Fruit fly (Drosophila melanogaster) whole organism, embryonic: ENCODE data around the gene Tis11.

Experiments used
- ATbp ChIP-seq: fragments of 200-800 bp; sonication (Bioruptor generic); optimal IDR thresholded peaks from 2 replicates; lab custom pipeline; 2017; ENCODE audit warnings: missing biosample characterization, mild to moderate bottlenecking, missing genetic modification characterization, missing genetic modification reagents
- Atf-2 ChIP-seq: fragments of 200-800 bp; sonication (Bioruptor generic); optimal IDR thresholded peaks from 2 replicates; lab custom pipeline; 2016; ENCODE audit warnings: missing biosample characterization, missing genetic modification characterization
- CG10209 ChIP-seq: fragments of 200-800 bp; sonication (Bioruptor generic); optimal IDR thresholded peaks from 3 replicates; lab custom pipeline; 2017; ENCODE audit warnings: missing biosample characterization, mild to moderate bottlenecking, missing genetic modification characterization, missing genetic modification reagents
- CG12769 ChIP-seq: fragments of 200-800 bp; sonication (Bioruptor generic); optimal IDR thresholded peaks from 2 replicates; lab custom pipeline; 2019; ENCODE audit warnings: missing biosample characterization, mild to moderate bottlenecking, missing genetic modification characterization, moderate library complexity
- CG13296 ChIP-seq: fragments of 200-800 bp; sonication (Bioruptor generic); optimal IDR thresholded peaks from 3 replicates; lab custom pipeline; 2018; ENCODE audit warnings: missing biosample characterization, mild to moderate bottlenecking, missing genetic modification characterization
- CG14710 ChIP-seq: fragments of 200-800 bp; sonication (Bioruptor generic); optimal IDR thresholded peaks from 3 replicates; lab custom pipeline; 2019; ENCODE audit warnings: missing biosample characterization, mild to moderate bottlenecking, missing genetic modification characterization, moderate library complexity
- CG17912 ChIP-seq: fragments of 200-800 bp; sonication (Bioruptor generic); optimal IDR thresholded peaks from 2 replicates; lab custom pipeline; 2018; ENCODE audit warnings: missing biosample characterization, mild to moderate bottlenecking, missing genetic modification characterization
- CG1792 ChIP-seq: fragments of 200-800 bp; sonication (Bioruptor generic); optimal IDR thresholded peaks from 2 replicates; lab custom pipeline; 2016; ENCODE audit warnings: missing biosample characterization, missing genetic modification characterization
- CG34376 ChIP-seq: fragments of 200-800 bp; sonication (Bioruptor generic); optimal IDR thresholded peaks from 2 replicates; lab custom pipeline; 2018; ENCODE audit warnings: missing biosample characterization, mild to moderate bottlenecking, missing genetic modification characterization
- CG3726 ChIP-seq: fragments of 200-800 bp; sonication (Bioruptor generic); IDR thresholded peaks from 3 replicates; pipeline ENCODE4, ENCODE4 v1.3.6; 2022; ENCODE audit warnings: missing biosample characterization, missing genetic modification characterization
- CG7556 ChIP-seq: fragments of 200-800 bp; sonication (Bioruptor generic); optimal IDR thresholded peaks from 2 replicates; lab custom pipeline; 2017; ENCODE audit warnings: missing biosample characterization, mild to moderate bottlenecking, missing genetic modification characterization
- CG7963 ChIP-seq: fragments of 200-800 bp; sonication (Bioruptor generic); IDR thresholded peaks from 3 replicates; pipeline ENCODE4 v1.3.6; 2022; ENCODE audit warnings: missing biosample characterization, missing genetic modification characterization; ENCODE audit not compliant: partially characterized antibody
- CG8089 ChIP-seq: fragments of 200-800 bp; sonication (Bioruptor generic); optimal IDR thresholded peaks from 3 replicates; lab custom pipeline; 2016; ENCODE audit warnings: missing biosample characterization, missing genetic modification characterization
- CG8478 ChIP-seq: fragments of >200 bp; optimal IDR thresholded peaks from 2 replicates; lab custom pipeline; 2018
- CG9817 ChIP-seq: fragments of 200-800 bp; sonication (Bioruptor generic); optimal IDR thresholded peaks from 2 replicates; lab custom pipeline; 2018; ENCODE audit warnings: missing biosample characterization, mild to moderate bottlenecking, missing genetic modification characterization, moderate library complexity
- CG9876 ChIP-seq: fragments of 200-800 bp; sonication (Bioruptor generic); optimal IDR thresholded peaks from 2 replicates; lab custom pipeline; 2016; ENCODE audit warnings: missing biosample characterization, missing genetic modification characterization
- Dad ChIP-seq: fragments of 200-800 bp; sonication (Bioruptor generic); optimal IDR thresholded peaks from 3 replicates; lab custom pipeline; 2016; ENCODE audit warnings: missing biosample characterization, missing genetic modification characterization
- Dbx ChIP-seq: fragments of 200-800 bp; sonication (Bioruptor generic); IDR thresholded peaks from 3 replicates; pipeline ENCODE4 v1.3.6; 2022; ENCODE audit warnings: missing biosample characterization, missing genetic modification characterization
- HmgZ ChIP-seq: fragments of 200-800 bp; sonication (Bioruptor generic); optimal IDR thresholded peaks from 2 replicates; lab custom pipeline; 2018; ENCODE audit warnings: missing biosample characterization, mild to moderate bottlenecking, missing genetic modification characterization
- Meics ChIP-seq: fragments of 200-800 bp; sonication (Bioruptor generic); optimal IDR thresholded peaks from 2 replicates; lab custom pipeline; 2017; ENCODE audit warnings: missing biosample characterization, mild to moderate bottlenecking, missing genetic modification characterization
- NfI ChIP-seq: fragments of 200-800 bp; sonication (Bioruptor generic); optimal IDR thresholded peaks from 3 replicates; lab custom pipeline; 2018; ENCODE audit warnings: missing biosample characterization, mild to moderate bottlenecking, missing genetic modification characterization, moderate library complexity
- PHDP ChIP-seq: fragments of 200-800 bp; sonication (Bioruptor generic); optimal IDR thresholded peaks from 3 replicates; lab custom pipeline; 2018; ENCODE audit warnings: missing biosample characterization, mild to moderate bottlenecking, missing genetic modification characterization, moderate library complexity
- Poxn ChIP-seq: fragments of 200-800 bp; sonication (Bioruptor generic); IDR thresholded peaks from 2 replicates; pipeline ENCODE4 v1.3.6; 2022; ENCODE audit warnings: missing biosample characterization, missing genetic modification characterization
- Scr ChIP-seq: fragments of 200-800 bp; sonication (Bioruptor generic); IDR thresholded peaks from 2 replicates; pipeline ENCODE4 v1.3.6; 2022; ENCODE audit warnings: missing biosample characterization, missing genetic modification characterization; ENCODE audit not compliant: partially characterized antibody
- Sox100B ChIP-seq: fragments of 200-800 bp; sonication (Bioruptor generic); optimal IDR thresholded peaks from 3 replicates; lab custom pipeline; 2018; ENCODE audit warnings: missing biosample characterization, mild to moderate bottlenecking, missing genetic modification characterization
- Spps ChIP-seq: fragments of 200-800 bp; sonication (Bioruptor generic); optimal IDR thresholded peaks from 2 replicates; lab custom pipeline; 2018; ENCODE audit warnings: missing biosample characterization, mild to moderate bottlenecking, missing genetic modification characterization
- Ssrp ChIP-seq: fragments of 200-800 bp; sonication (Bioruptor generic); optimal IDR thresholded peaks from 2 replicates; lab custom pipeline; 2018; ENCODE audit warnings: missing biosample characterization, mild to moderate bottlenecking, missing genetic modification characterization, moderate library complexity
- Stat92E ChIP-seq, 3 experiments: fragments of >200 bp in 2 of 3; fragments of 200-800 bp in 1 of 3; sonication (Bioruptor generic) in 1 of 3; optimal IDR thresholded peaks; 2 replicates each; lab custom pipeline; 2017 to 2019; ENCODE audit warnings: missing biosample characterization in 3 of 3, missing genetic modification characterization in 3 of 3, mild to moderate bottlenecking in 1 of 3, moderate library complexity in 1 of 3
- TFAM ChIP-seq: fragments of 200-800 bp; sonication (Bioruptor generic); optimal IDR thresholded peaks from 2 replicates; lab custom pipeline; 2017; ENCODE audit warnings: missing biosample characterization, missing genetic modification characterization, inconsistent platforms
- Vsx1 ChIP-seq: fragments of 200-800 bp; sonication (Bioruptor generic); optimal IDR thresholded peaks from 2 replicates; lab custom pipeline; 2017; ENCODE audit warnings: missing biosample characterization, mild to moderate bottlenecking, missing genetic modification characterization, missing genetic modification reagents
- bsh ChIP-seq, 2 experiments: fragments of 200-800 bp; sonication (Bioruptor generic); optimal IDR thresholded peaks; 2 replicates each; lab custom pipeline; 2017 to 2018; ENCODE audit warnings: mild to moderate bottlenecking in 2 of 2, missing biosample characterization in 2 of 2, missing genetic modification characterization in 2 of 2, moderate library complexity in 1 of 2
- cato ChIP-seq: fragments of 200-800 bp; sonication (Bioruptor generic); optimal IDR thresholded peaks from 2 replicates; lab custom pipeline; 2016; ENCODE audit warnings: missing biosample characterization, missing genetic modification characterization, borderline replicate concordance
- ci ChIP-seq: fragments of 200-800 bp; sonication (Bioruptor generic); IDR thresholded peaks from 3 replicates; pipeline ENCODE4 v1.3.6; 2022; ENCODE audit warnings: missing biosample characterization, missing genetic modification characterization
- dmrt99B ChIP-seq: fragments of 200-800 bp; sonication (Bioruptor generic); optimal IDR thresholded peaks from 2 replicates; lab custom pipeline; 2018; ENCODE audit warnings: missing biosample characterization, mild to moderate bottlenecking, missing genetic modification characterization, moderate library complexity
- gem ChIP-seq: fragments of 200-800 bp; sonication (Bioruptor generic); optimal IDR thresholded peaks from 2 replicates; lab custom pipeline; 2019; ENCODE audit warnings: missing biosample characterization, mild to moderate bottlenecking, missing genetic modification characterization, moderate library complexity
- hbn ChIP-seq: fragments of 200-800 bp; sonication (Bioruptor generic); IDR thresholded peaks from 2 replicates; pipeline ENCODE4 v1.3.6; 2022; ENCODE audit warnings: missing biosample characterization, missing genetic modification characterization; ENCODE audit not compliant: partially characterized antibody
- hth ChIP-seq: fragments of >200 bp; optimal IDR thresholded peaks from 2 replicates; lab custom pipeline; 2017; ENCODE audit warnings: inconsistent platforms
- klu ChIP-seq: fragments of 200-800 bp; sonication (Bioruptor generic); IDR thresholded peaks from 2 replicates; pipeline ENCODE4 v1.3.6; 2022; ENCODE audit warnings: missing biosample characterization, missing genetic modification characterization
- lbe ChIP-seq: fragments of 200-800 bp; sonication (Bioruptor generic); optimal IDR thresholded peaks from 2 replicates; lab custom pipeline; 2016; ENCODE audit warnings: missing biosample characterization, mild to moderate bottlenecking, missing genetic modification characterization
- lilli ChIP-seq: fragments of 200-800 bp; sonication (Bioruptor generic); optimal IDR thresholded peaks from 3 replicates; lab custom pipeline; 2016; ENCODE audit warnings: missing biosample characterization, missing genetic modification characterization
- luna ChIP-seq: fragments of 200-800 bp; sonication (Bioruptor generic); optimal IDR thresholded peaks from 2 replicates; lab custom pipeline; 2016; ENCODE audit warnings: missing biosample characterization, missing genetic modification characterization
- maf-S ChIP-seq: fragments of 200-800 bp; sonication (Bioruptor generic); optimal IDR thresholded peaks from 2 replicates; lab custom pipeline; 2016; ENCODE audit warnings: missing biosample characterization, missing genetic modification characterization
- mirr ChIP-seq: fragments of 200-800 bp; sonication (Bioruptor generic); optimal IDR thresholded peaks from 3 replicates; lab custom pipeline; 2018; ENCODE audit warnings: missing biosample characterization, mild to moderate bottlenecking, missing genetic modification characterization
- pb ChIP-seq: fragments of 200-800 bp; sonication (Bioruptor generic); optimal IDR thresholded peaks from 3 replicates; lab custom pipeline; 2016; ENCODE audit warnings: missing biosample characterization, missing genetic modification characterization
- ro ChIP-seq: fragments of 200-800 bp; sonication (Bioruptor generic); IDR thresholded peaks from 2 replicates; pipeline ENCODE4 v1.3.6; 2022; ENCODE audit warnings: missing biosample characterization, missing genetic modification characterization
- schlank ChIP-seq: fragments of 200-800 bp; sonication (Bioruptor generic); optimal IDR thresholded peaks from 2 replicates; lab custom pipeline; 2018; ENCODE audit warnings: missing biosample characterization, mild to moderate bottlenecking, missing genetic modification characterization
- scrt ChIP-seq: fragments of 200-800 bp; sonication (Bioruptor generic); optimal IDR thresholded peaks from 2 replicates; lab custom pipeline; 2018; ENCODE audit warnings: missing biosample characterization, mild to moderate bottlenecking, missing genetic modification characterization, moderate library complexity
- yki ChIP-seq: fragments of >200 bp; optimal IDR thresholded peaks from 3 replicates; lab custom pipeline; 2018
- zen ChIP-seq: fragments of 200-800 bp; sonication (Bioruptor generic); optimal IDR thresholded peaks from 3 replicates; lab custom pipeline; 2018; ENCODE audit warnings: missing biosample characterization, mild to moderate bottlenecking, missing genetic modification characterization, moderate library complexity
- zen2 ChIP-seq: fragments of 200-800 bp; sonication (Bioruptor generic); IDR thresholded peaks from 3 replicates; pipeline ENCODE4 v1.3.6; 2022; ENCODE audit warnings: missing biosample characterization, missing genetic modification characterization; ENCODE audit not compliant: partially characterized antibody

The Tis11 gene

DNA sequence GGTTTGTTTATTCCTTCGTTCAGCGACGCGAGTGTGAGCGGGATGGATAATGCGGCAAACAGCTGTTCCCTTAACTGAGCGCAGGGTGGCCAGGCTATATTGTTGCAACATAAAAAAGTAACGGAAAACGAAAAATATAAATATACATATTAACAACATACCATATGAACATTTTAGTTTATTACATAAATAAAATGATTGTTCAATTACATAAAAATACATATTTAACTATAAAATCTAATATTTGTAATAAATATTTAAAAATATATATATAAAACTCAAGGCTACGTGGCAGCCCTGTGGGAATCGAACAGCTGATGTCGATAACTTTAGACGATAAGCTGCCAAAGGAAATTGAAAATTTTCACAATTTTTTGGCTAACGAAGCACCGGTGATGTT is 29.7 kb upstream of the Tis11 start, which contains the start of the genes Aven and CG2540 (continued):
- TF ChIP-seq CG13296 = peak; percentile 90
- peak; percentile 67 for TF ChIP-seq Vsx1
- TF ChIP-seq CG3726 (GFP tag; lab: Robert Waterston, UW) = no peak
- TF ChIP-seq maf-S = no peak
- peak; percentile 41 for TF ChIP-seq lilli (GFP tag; lab: Kevin White, UChicago)
- peak; percentile 80 for TF ChIP-seq CG34376 (GFP tag; lab: Kevin White, UChicago)
- TF ChIP-seq CG12769 (tag; lab: Kevin White, UChicago) = no peak
- TF ChIP-seq zen (tag; lab: Kevin White, UChicago) = peak; percentile 81
- peak; percentile 78 for TF ChIP-seq scrt (GFP tag; lab: Kevin White, UChicago)
- peak; percentile 67 for TF ChIP-seq HmgZ
- TF ChIP-seq CG8478 (lab: Kevin White, UChicago) = no peak
- TF ChIP-seq bsh (GFP tag; optimal IDR thresholded peaks at IDR 0.05; lab: Kevin White, UChicago) = peak; percentile 54 to 84
- peak; percentile 90 for TF ChIP-seq CG14710 (tag; lab: Kevin White, UChicago)
- no peak for TF ChIP-seq Poxn (GFP tag; lab: Robert Waterston, UW)
- no peak for TF ChIP-seq CG8089 (GFP tag; lab: Kevin White, UChicago)
- TF ChIP-seq dmrt99B = peak; percentile 86
- TF ChIP-seq CG7963 = no peak
- TF ChIP-seq mirr (GFP tag; lab: Kevin White, UChicago) = peak; percentile 32
- TF ChIP-seq hbn (GFP tag; lab: Robert Waterston, UW) = no peak
- TF ChIP-seq yki (lab: Kevin White, UChicago) = no peak
- TF ChIP-seq Stat92E (GFP tag; optimal IDR thresholded peaks at IDR 0.05; lab: Kevin White, UChicago) = peak in 1 of 3 experiments; percentile 34
- no peak for TF ChIP-seq luna
- no peak for TF ChIP-seq zen2 (GFP tag; lab: Robert Waterston, UW)
- TF ChIP-seq CG9876 (GFP tag; lab: Kevin White, UChicago) = no peak
- peak; percentile 72 for TF ChIP-seq ATbp (GFP tag; lab: Kevin White, UChicago)
- peak; percentile 59; the same call in 1 of the 3 replicates for TF ChIP-seq ci (GFP tag; lab: Robert Waterston, UW)
- TF ChIP-seq ro (GFP tag; lab: Robert Waterston, UW) = no peak
- peak; percentile 86 for TF ChIP-seq Sox100B
- TF ChIP-seq hth = no peak
- TF ChIP-seq gem (tag; lab: Kevin White, UChicago) = peak; percentile 93
- TF ChIP-seq Spps (tag; lab: Kevin White, UChicago) = peak; percentile 63
- peak; percentile 85 for TF ChIP-seq NfI (GFP tag; lab: Kevin White, UChicago)
- peak; percentile 83 for TF ChIP-seq Ssrp (tag; lab: Kevin White, UChicago)
- TF ChIP-seq cato (GFP tag; lab: Kevin White, UChicago) = peak; percentile 22
- no peak for TF ChIP-seq TFAM
- peak; percentile 79 for TF ChIP-seq CG10209 (GFP tag; lab: Kevin White, UChicago)
- TF ChIP-seq CG9817 (tag; lab: Kevin White, UChicago) = peak; percentile 79
- TF ChIP-seq Dbx (GFP tag; lab: Robert Waterston, UW) = peak; percentile 71; the same call in 2 of the 3 replicates
- no peak for TF ChIP-seq pb
- TF ChIP-seq Meics (GFP tag; lab: Kevin White, UChicago) = peak; percentile 87
- TF ChIP-seq Dad (GFP tag; lab: Kevin White, UChicago) = no peak
- no peak for TF ChIP-seq klu
- TF ChIP-seq Atf-2 = no peak
- 0 out of 2 replicates have a peak, but pooled peaks have one; percentile 13 for TF ChIP-seq Scr (GFP tag; lab: Robert Waterston, UW)
- no peak for TF ChIP-seq CG1792 (GFP tag; lab: Kevin White, UChicago)
- TF ChIP-seq PHDP (tag; lab: Kevin White, UChicago) = peak; percentile 88
- TF ChIP-seq CG7556 = peak; percentile 90
- TF ChIP-seq lbe (GFP tag; lab: Kevin White, UChicago) = peak; percentile 67
- TF ChIP-seq CG17912 (GFP tag; lab: Kevin White, UChicago) = peak; percentile 63
- TF ChIP-seq schlank (tag; lab: Kevin White, UChicago) = peak; percentile 3
